Worm (Caenorhabditis elegans): ENCODE measurements around the gene T22B7.3.

T22B7.3 gene

DNA sequence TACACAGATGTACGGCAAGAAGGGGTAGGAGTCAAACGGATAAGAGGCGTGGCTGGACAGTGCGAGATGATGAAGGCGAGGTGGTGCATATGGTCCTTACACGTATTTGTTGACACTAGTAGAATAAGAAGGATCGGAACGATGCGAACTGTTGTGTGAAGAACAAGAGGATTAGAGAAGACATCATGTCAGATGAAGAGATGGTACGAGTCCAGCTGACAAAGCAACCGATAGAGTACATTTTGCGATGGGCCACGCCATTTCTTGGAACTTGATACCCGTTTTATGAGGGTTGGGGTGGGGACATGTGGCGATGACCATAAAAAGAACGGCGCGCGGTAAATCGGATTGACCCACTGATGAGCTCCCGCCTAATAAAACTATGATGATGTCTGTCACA is 51.2 kb downstream of the T22B7.3 start:
- no peak for TF ChIP-seq mbf-1 (tag; optimal IDR thresholded peaks at IDR 0.05)
- TF ChIP-seq nhr-129 (tag; optimal IDR thresholded peaks at IDR 0.05): no peak
- TF ChIP-seq fos-1 (tag; optimal IDR thresholded peaks at IDR 0.05): no peak
- no peak for TF ChIP-seq ceh-82 (tag; optimal IDR thresholded peaks at IDR 0.05)
- no peak for TF ChIP-seq mab-5 (tag; optimal IDR thresholded peaks at IDR 0.05)
- no peak for TF ChIP-seq unc-55 (GFP tag; optimal IDR thresholded peaks at IDR 0.05)

DNA sequence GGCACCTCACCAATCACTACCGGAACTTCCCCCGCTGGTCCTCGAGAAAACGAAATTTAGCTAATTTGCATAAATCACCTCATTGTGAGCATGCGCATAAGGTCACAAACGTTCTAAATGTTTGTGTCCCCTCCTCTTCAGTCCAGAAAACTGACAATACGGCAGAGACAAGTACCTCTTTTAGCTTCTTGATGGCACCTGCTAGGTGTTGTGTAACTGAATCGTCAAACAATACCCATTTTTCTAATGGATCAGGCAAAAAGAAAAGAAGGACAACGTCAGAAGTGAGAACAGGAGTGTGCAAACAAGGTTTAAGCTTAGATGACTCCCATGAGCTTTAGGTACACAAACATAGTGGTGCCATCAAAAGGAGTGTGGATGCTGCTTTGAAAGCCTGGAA is 52.4 kb downstream of the T22B7.3 start:
- TF ChIP-seq lin-13 (GFP tag; optimal IDR thresholded peaks at IDR 0.05) (no peak), R02D3.7 (tag; optimal IDR thresholded peaks at IDR 0.05) (no peak), lin-39 (tag; optimal IDR thresholded peaks at IDR 0.05) (no peak), nhr-77 (tag; optimal IDR thresholded peaks at IDR 0.05) (no peak), ztf-11 (tag; optimal IDR thresholded peaks at IDR 0.05) (no peak), ceh-82 (tag; optimal IDR thresholded peaks at IDR 0.05) (no peak), egl-27 (tag; optimal IDR thresholded peaks at IDR 0.05) (no peak), unc-62 (GFP tag; optimal IDR thresholded peaks at IDR 0.05) (no peak)
